Fruit fly (Drosophila melanogaster) S2 (cell line): ENCODE results near the gene Dd.

Experiments
- CG8478 ChIP-seq: fragments of >200 bp; optimal IDR thresholded peaks from 2 replicates; lab custom pipeline; 2018
- CTCF ChIP-seq, 2 experiments: fragments of >200 bp; optimal IDR thresholded peaks; 2 replicates each; lab custom pipeline; 2018

dm6 chrX:21322289-21322981 lies 1.4 kb downstream of the Dd start:
- no peak for TF ChIP-seq CG8478 (lab: Kevin White, UChicago)
- TF ChIP-seq CTCF (optimal IDR thresholded peaks at IDR 0.05; lab: Kevin White, UChicago): no peak
